Worm (Caenorhabditis elegans): ENCODE data around the gene K09G1.1.

The K09G1.1 gene

ce11 chrV:9561624-9562179 lies 21.6 kb upstream of the K09G1.1 start, which contains the start of gene rgef-1:
TSS of gene rgef-1 (minus strand) at chrV:9561674.
- no peak for TF ChIP-seq lin-13 (tag; optimal IDR thresholded peaks at IDR 0.05)
- peak; percentile 91 for TF ChIP-seq ces-1 (GFP tag; optimal IDR thresholded peaks at IDR 0.05)
- TF ChIP-seq elt-1 (tag; optimal IDR thresholded peaks at IDR 0.05; ENCODE audit: borderline replicate concordance, insufficient read depth): no peak
- peak; percentile 5 for TF ChIP-seq sptf-1 (tag; optimal IDR thresholded peaks at IDR 0.05)
- TF ChIP-seq ceh-39 (tag; optimal IDR thresholded peaks at IDR 0.05): no peak
- TF ChIP-seq nhr-2 (tag; optimal IDR thresholded peaks at IDR 0.05): no peak
- TF ChIP-seq unc-39 (tag; optimal IDR thresholded peaks at IDR 0.05): no peak
- no peak for TF ChIP-seq ztf-11 (tag; optimal IDR thresholded peaks at IDR 0.05)

- TF ChIP-seq zip-8 (tag; optimal IDR thresholded peaks at IDR 0.05) (peak; percentile 50), drap-1 (GFP tag; optimal IDR thresholded peaks at IDR 0.05) (no peak)
Measured at ce11 chrV:9563585-9563984, 19.8 kb upstream of the K09G1.1 start.

DNA sequence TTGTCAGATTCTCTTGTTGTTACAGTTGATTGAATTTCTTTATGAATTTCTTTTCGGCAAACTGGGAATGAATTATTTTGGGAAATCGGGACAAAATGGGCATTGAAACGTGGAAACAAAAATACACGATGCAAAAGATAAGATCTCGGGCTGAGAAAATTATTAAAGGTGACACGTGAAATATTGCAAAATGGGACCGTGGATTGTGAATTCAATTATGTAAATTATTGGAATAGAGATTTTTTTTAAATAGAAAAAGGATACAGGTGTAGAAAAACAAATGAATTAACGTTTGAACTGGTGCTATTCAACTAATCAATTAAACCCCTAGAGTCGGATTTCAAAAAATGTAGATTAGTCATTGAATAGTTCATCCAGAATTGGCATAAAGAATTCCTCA lies 14.6 kb upstream of the K09G1.1 start, which contains the start of gene F25B3.4:
TSS of gene F25B3.4 (minus strand) at position 101 of the 400 bp plus-strand sequence.
- no peak for TF ChIP-seq nhr-12 (tag; optimal IDR thresholded peaks at IDR 0.05)
- TF ChIP-seq elt-1 (tag; optimal IDR thresholded peaks at IDR 0.05; ENCODE audit: borderline replicate concordance, insufficient read depth): no peak
- no peak for TF ChIP-seq ham-2 (GFP tag; optimal IDR thresholded peaks at IDR 0.05)
- TF ChIP-seq ces-1 (GFP tag; optimal IDR thresholded peaks at IDR 0.05): no peak
- no peak for TF ChIP-seq lin-13 (tag; optimal IDR thresholded peaks at IDR 0.05)
- TF ChIP-seq nhr-2 (tag; optimal IDR thresholded peaks at IDR 0.05): no peak
- TF ChIP-seq ceh-39 (tag; optimal IDR thresholded peaks at IDR 0.05): no peak
- no peak for TF ChIP-seq mls-2 (tag; optimal IDR thresholded peaks at IDR 0.05)
- TF ChIP-seq zip-8 (tag; optimal IDR thresholded peaks at IDR 0.05): no peak
- no peak for TF ChIP-seq flh-1 (GFP tag; optimal IDR thresholded peaks at IDR 0.05)

ce11 chrV:9570197-9570596 lies 13.1 kb upstream of the K09G1.1 start, which contains the start of gene F25B3.5:
TSS of gene F25B3.5 (minus strand) at chrV:9570297.
- TF ChIP-seq bed-3 (GFP tag; optimal IDR thresholded peaks at IDR 0.05) (no peak), snpc-4 (tag; optimal IDR thresholded peaks at IDR 0.05) (no peak), ceh-83 (GFP tag; optimal IDR thresholded peaks at IDR 0.05) (no peak), zip-8 (tag; optimal IDR thresholded peaks at IDR 0.05) (no peak), ceh-39 (tag; optimal IDR thresholded peaks at IDR 0.05) (no peak), nhr-237 (tag; optimal IDR thresholded peaks at IDR 0.05) (no peak)

DNA sequence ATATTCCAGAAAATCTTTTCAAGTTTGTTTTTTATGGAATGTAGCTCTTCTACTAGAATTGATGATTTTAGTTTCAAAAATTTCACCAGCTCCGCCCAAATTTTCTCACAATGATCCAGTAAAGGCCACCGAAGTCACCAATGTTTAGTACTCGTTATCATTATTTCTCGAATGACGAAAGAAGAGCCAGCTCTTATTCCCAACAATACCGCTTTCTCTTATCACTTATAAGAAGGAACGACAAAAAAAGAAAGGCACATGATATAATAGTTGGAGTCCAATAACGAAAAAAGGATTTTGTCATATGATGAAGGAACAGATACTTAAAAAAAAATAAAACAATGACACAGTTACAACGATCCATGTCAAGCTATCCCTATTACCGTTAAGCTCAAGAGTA lies 12.3 kb upstream of the K09G1.1 start:
- TF ChIP-seq zip-8 (tag; optimal IDR thresholded peaks at IDR 0.05) (no peak), mab-5 (tag; optimal IDR thresholded peaks at IDR 0.05) (no peak), cnd-1 (tag; optimal IDR thresholded peaks at IDR 0.05) (no peak), nhr-76 (tag; optimal IDR thresholded peaks at IDR 0.05) (no peak), pha-4 (tag; optimal IDR thresholded peaks at IDR 0.05) (no peak), nhr-12 (tag; optimal IDR thresholded peaks at IDR 0.05) (no peak), ces-1 (GFP tag; optimal IDR thresholded peaks at IDR 0.05) (no peak), M03D4.4 (tag; optimal IDR thresholded peaks at IDR 0.05) (no peak), lsy-2 (tag; optimal IDR thresholded peaks at IDR 0.05) (no peak), ztf-11 (tag; optimal IDR thresholded peaks at IDR 0.05) (no peak), blmp-1 (tag; optimal IDR thresholded peaks at IDR 0.05) (no peak), nhr-237 (tag; optimal IDR thresholded peaks at IDR 0.05) (no peak), drap-1 (GFP tag; optimal IDR thresholded peaks at IDR 0.05) (no peak), nhr-28 (tag; optimal IDR thresholded peaks at IDR 0.05) (no peak), ceh-43 (GFP tag; optimal IDR thresholded peaks at IDR 0.05) (no peak), elt-1 (tag; optimal IDR thresholded peaks at IDR 0.05; ENCODE audit: borderline replicate concordance, insufficient read depth) (no peak), unc-62 (GFP tag; optimal IDR thresholded peaks at IDR 0.05) (no peak)

DNA sequence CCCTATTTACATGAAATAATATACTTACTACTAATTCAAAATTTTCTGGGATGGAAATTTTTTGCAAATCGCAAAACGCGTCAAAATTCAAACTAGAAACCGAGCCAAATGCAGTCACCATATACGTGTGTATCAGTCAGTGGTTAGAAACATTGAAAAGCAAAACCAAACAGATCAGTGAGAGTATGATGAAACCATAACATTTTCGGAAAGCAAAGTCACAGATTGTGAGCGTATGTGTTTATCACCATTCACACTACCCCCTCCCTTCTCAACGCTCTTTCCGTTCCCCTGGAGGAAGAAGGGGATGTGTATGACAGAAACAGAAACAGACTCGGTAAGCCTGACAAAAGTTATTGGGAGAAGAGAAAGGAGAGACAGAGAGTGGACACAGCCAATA lies 11.7 kb upstream of the K09G1.1 start:
- TF ChIP-seq lin-32 (GFP tag; optimal IDR thresholded peaks at IDR 0.05) (no peak), bed-3 (GFP tag; optimal IDR thresholded peaks at IDR 0.05) (no peak), ceh-39 (tag; optimal IDR thresholded peaks at IDR 0.05) (no peak), nhr-237 (tag; optimal IDR thresholded peaks at IDR 0.05) (no peak), ztf-11 (tag; optimal IDR thresholded peaks at IDR 0.05) (no peak), mls-2 (tag; optimal IDR thresholded peaks at IDR 0.05) (no peak), nhr-76 (tag; optimal IDR thresholded peaks at IDR 0.05) (no peak), mab-5 (tag; optimal IDR thresholded peaks at IDR 0.05) (no peak), lin-13 (tag; optimal IDR thresholded peaks at IDR 0.05) (no peak), lsy-2 (tag; optimal IDR thresholded peaks at IDR 0.05) (no peak), blmp-1 (tag; optimal IDR thresholded peaks at IDR 0.05) (no peak), unc-39 (tag; optimal IDR thresholded peaks at IDR 0.05) (no peak), M03D4.4 (tag; optimal IDR thresholded peaks at IDR 0.05) (no peak), snpc-4 (tag; optimal IDR thresholded peaks at IDR 0.05) (no peak), hlh-1 (tag; optimal IDR thresholded peaks at IDR 0.05) (no peak), sem-2 (GFP tag; optimal IDR thresholded peaks at IDR 0.05) (no peak)
